Worm (Caenorhabditis elegans): ENCODE measurements around the gene grd-1.

DNA sequence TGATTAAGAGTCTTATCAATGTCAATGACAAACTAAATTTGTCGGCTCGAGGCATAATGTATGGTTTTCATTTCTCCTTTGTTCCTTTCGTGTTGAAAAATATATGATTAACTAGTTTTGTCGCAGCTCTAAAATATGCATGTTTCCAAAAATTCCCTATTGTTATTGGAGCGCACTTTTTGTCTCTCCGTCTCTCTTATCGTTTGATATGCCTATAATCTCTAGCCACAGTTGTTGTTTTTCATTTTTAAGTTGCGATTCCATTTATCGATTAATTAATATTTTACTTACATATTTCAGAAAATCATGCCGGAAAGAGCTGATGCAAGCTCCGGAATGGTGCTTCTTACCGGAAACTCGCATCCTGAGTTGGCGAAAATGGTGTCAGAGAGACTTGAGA lies 35.9 kb upstream of the grd-1 start, which contains the start of gene W04G3.5:
- TF ChIP-seq nhr-77 (tag; optimal IDR thresholded peaks at IDR 0.05) (no peak), egl-27 (tag; optimal IDR thresholded peaks at IDR 0.05) (no peak), pqm-1 (tag; optimal IDR thresholded peaks at IDR 0.05) (no peak), tag-97 (GFP tag; IDR thresholded peaks at IDR 0.05) (no peak), ceh-28 (tag; optimal IDR thresholded peaks at IDR 0.05) (no peak)

Measured in whole organism, L4 larva.